Worm (Caenorhabditis elegans): ENCODE data around the gene Y57A10C.9.

The Y57A10C.9 gene

DNA sequence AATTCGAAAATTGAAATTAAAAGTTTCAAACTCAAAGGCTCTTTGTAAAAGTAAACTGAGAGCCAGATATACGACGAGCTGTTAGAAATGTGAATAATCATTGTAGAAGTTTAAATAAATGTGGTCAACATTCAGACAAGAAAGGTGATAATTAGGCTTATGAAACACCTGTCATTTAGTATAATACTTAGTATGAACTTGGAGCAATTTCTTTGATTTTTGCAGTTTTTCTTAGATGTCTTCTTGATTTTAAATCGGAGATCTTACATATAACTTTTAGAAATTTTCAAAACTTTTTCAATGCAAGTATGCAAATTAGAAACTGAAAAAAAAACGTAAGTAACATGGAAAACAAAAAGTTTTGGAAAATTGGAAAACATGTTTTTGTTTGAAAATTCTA lies 31.9 kb downstream of the Y57A10C.9 start, which contains the start of gene sre-30:
Gene sre-30, minus strand, starts transcription at position 101 of the 400 bp plus-strand sequence.
- no peak for TF ChIP-seq pha-2 (tag; optimal IDR thresholded peaks at IDR 0.05)
- TF ChIP-seq ceh-18 (tag; optimal IDR thresholded peaks at IDR 0.05), result no peak
- TF ChIP-seq elt-4 (tag; optimal IDR thresholded peaks at IDR 0.05), result no peak
- no peak for TF ChIP-seq madf-2 (tag; optimal IDR thresholded peaks at IDR 0.05)
- no peak for TF ChIP-seq unc-3 (GFP tag; conservative IDR thresholded peaks at IDR 0.05)
- TF ChIP-seq unc-3 (tag; optimal IDR thresholded peaks at IDR 0.05), result no peak
- TF ChIP-seq ceh-30 (tag; optimal IDR thresholded peaks at IDR 0.05), result no peak
- no peak for TF ChIP-seq unc-86 (tag; optimal IDR thresholded peaks at IDR 0.05)
- TF ChIP-seq pha-4 (tag; optimal IDR thresholded peaks at IDR 0.05), result no peak
- TF ChIP-seq sox-2 (GFP tag; IDR thresholded peaks at IDR 0.05), result no peak

DNA sequence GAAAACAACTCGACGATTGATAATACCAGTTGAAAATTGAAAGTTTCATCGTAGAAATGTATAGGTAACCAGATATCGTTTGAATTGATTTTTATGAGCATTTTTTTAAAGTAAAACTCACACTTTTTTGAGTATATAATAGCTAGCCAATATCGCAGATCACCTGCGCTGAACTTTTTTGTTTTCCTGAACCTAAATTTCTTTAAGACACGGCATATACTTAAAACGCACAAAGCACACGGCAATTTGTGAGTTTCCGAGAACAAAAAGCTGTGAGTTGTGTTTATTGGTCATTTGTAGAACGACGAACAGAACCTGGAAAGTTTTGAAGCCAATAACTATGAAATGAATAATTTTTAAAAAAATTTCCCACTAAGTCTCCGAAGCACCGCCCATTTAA lies 36.5 kb downstream of the Y57A10C.9 start, which contains the start of gene sre-29:
Gene sre-29, minus strand, starts transcription at position 101 of the 400 bp plus-strand sequence.
- TF ChIP-seq ceh-30 (tag; optimal IDR thresholded peaks at IDR 0.05) (no peak), unc-86 (tag; optimal IDR thresholded peaks at IDR 0.05) (no peak), pat-9 (tag; optimal IDR thresholded peaks at IDR 0.05) (no peak), ceh-34 (tag; optimal IDR thresholded peaks at IDR 0.05) (no peak), dve-1 (tag; optimal IDR thresholded peaks at IDR 0.05) (no peak), Y22D7AL.16 (tag; optimal IDR thresholded peaks at IDR 0.05) (no peak), hlh-6 (tag; optimal IDR thresholded peaks at IDR 0.05) (no peak), ama-1 (optimal IDR thresholded peaks at IDR 0.05) (no peak), unc-55 (GFP tag; optimal IDR thresholded peaks at IDR 0.05) (no peak), C38D4.7 (GFP tag; optimal IDR thresholded peaks at IDR 0.05) (no peak), ceh-31 (tag; optimal IDR thresholded peaks at IDR 0.05) (no peak), K09A11.1 (tag; optimal IDR thresholded peaks at IDR 0.05; ENCODE audit: insufficient read depth) (no peak), sdc-2 (tag; optimal IDR thresholded peaks at IDR 0.05) (no peak), ztf-16 (tag; optimal IDR thresholded peaks at IDR 0.05) (no peak), ahr-1 (tag; optimal IDR thresholded peaks at IDR 0.05) (no peak), lim-6 (tag; optimal IDR thresholded peaks at IDR 0.05) (no peak), T23F11.4 (GFP tag; optimal IDR thresholded peaks at IDR 0.05) (no peak)

DNA sequence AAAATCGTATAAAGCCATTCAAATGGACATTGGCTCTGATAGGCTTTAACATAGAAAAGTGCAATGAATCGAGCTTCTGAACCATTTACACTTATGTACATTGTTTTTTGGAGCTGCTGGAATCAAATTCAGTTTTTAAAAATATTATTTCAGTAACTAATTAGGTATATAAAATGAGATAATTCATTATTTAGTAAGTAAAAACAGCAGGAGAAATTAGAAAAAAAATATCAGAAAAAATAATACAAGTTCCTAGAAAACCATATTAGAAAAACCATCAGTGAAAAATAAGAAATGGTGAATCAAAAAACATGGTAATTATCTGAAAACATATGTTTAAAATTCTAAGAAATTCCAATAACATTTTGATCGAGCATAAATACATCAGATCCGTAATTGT lies 40.7 kb downstream of the Y57A10C.9 start, which contains the start of gene F57G9.7:
Gene F57G9.7, minus strand, starts transcription at position 101 of the 400 bp plus-strand sequence.
- TF ChIP-seq ceh-14 (tag; optimal IDR thresholded peaks at IDR 0.05) (no peak), rnt-1 (tag; optimal IDR thresholded peaks at IDR 0.05) (no peak), dmd-4 (tag; optimal IDR thresholded peaks at IDR 0.05; ENCODE audit: borderline replicate concordance) (no peak), ref-2 (tag; optimal IDR thresholded peaks at IDR 0.05) (no peak)

DNA sequence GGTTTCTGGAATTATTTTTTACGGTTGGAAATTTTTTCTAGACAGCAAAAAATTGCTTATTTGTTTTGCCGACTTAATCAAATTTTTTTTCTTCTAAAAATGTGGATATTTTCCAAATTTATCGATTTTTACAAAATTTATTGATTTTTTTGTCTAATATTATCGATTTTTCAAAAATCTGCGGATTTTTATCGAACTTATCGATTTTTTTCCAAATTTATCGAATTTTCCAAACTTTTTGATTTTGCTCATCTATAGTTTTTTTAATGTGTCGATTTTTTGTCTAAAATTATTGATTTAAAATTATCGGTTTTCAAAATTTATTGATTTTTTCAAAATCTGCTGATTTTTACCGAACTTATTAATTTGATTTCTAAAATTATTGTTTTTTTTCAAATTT lies 44.2 kb downstream of the Y57A10C.9 start:
- no peak for TF ChIP-seq pag-3 (tag; optimal IDR thresholded peaks at IDR 0.05; ENCODE audit: borderline replicate concordance)
- TF ChIP-seq ceh-48 (tag; optimal IDR thresholded peaks at IDR 0.05), result peak; percentile 38
- TF ChIP-seq ttx-3 (tag; optimal IDR thresholded peaks at IDR 0.05), result no peak
- no peak for TF ChIP-seq unc-3 (GFP tag; conservative IDR thresholded peaks at IDR 0.05)
- TF ChIP-seq unc-3 (tag; optimal IDR thresholded peaks at IDR 0.05), result no peak
- no peak for TF ChIP-seq unc-86 (tag; optimal IDR thresholded peaks at IDR 0.05)
- no peak for TF ChIP-seq pat-9 (tag; optimal IDR thresholded peaks at IDR 0.05)

DNA sequence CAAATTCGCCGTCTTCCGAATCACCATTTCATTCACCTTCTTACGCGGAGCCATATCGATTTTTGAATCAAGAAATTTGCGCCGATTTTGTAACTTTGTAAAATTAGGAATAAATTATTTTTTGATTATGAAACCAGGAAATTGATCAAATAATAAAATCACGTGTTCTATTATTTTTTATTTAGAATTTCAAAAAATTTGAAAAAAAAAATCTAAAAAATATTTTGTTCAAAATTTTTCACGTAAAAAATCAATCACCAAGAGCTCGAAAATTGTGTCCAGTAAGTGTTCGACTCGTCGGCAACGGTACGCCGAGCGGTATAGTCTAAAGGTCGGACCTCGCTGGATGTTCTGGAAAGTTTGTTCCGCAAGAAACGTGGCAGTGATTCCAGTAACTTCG lies 44.7 kb downstream of the Y57A10C.9 start, which contains the start of gene Y57A10B.7:
Gene Y57A10B.7, minus strand, starts transcription at position 101 of the 400 bp plus-strand sequence.
- TF ChIP-seq pros-1 (tag; optimal IDR thresholded peaks at IDR 0.05) (no peak), hlh-8 (tag; optimal IDR thresholded peaks at IDR 0.05) (no peak), ceh-24 (tag; optimal IDR thresholded peaks at IDR 0.05) (no peak), ceh-9 (tag; optimal IDR thresholded peaks at IDR 0.05) (no peak), ceh-45 (GFP tag; IDR thresholded peaks at IDR 0.05) (no peak), fkh-6 (tag; optimal IDR thresholded peaks at IDR 0.05) (no peak), syd-9 (tag; optimal IDR thresholded peaks at IDR 0.05) (no peak), mec-3 (tag; optimal IDR thresholded peaks at IDR 0.05; ENCODE audit: borderline replicate concordance) (no peak), T23F11.4 (GFP tag; optimal IDR thresholded peaks at IDR 0.05) (no peak), ttx-3 (tag; optimal IDR thresholded peaks at IDR 0.05) (no peak), hlh-13 (GFP tag; optimal IDR thresholded peaks at IDR 0.05) (no peak), tbx-2 (tag; optimal IDR thresholded peaks at IDR 0.05) (no peak), ref-2 (tag; optimal IDR thresholded peaks at IDR 0.05) (no peak)

Measured in whole organism, late embryonic.